Fruit fly (Drosophila melanogaster): ENCODE measurements around the gene jus.

The jus gene

DNA sequence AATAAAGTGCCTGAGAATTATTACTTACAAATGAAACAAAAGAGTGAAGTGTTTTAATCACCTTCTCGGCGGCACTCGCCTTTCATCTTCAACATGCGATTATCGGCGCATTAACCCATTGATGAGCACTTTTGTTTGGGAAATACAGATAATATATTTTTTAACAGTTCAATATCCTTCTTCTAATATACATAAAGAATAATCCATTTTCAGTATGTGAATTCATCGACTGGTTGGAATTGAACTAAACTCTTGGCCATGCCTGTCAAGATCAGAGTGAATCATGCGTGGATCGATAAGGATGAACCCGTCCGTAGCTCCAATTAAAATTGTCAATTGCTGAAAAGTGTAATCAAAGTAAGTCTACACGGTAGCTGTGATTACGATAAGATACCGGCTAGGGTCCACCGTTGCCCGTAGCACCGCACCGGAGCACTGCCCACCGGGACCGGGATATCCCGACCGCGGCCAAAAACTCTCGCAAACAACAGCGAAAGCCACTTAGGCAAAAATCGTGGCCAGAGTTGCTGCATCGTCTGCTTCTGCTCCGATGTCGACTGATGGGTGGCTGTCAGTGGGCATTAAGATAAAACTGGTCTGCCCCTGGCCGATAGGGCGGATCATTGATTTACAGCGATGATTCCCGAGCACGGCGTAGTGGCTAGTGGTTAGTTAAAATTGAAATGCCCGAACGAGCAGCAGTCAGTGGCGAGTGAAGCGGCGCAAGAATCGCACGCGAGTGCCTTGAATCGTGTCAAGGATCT is 29.7 kb downstream of the jus start, which contains the start of gene CG11898 (continued):
- TF ChIP-seq cyc (GFP tag; optimal IDR thresholded peaks at IDR 0.05) (no peak), Hr38 (GFP tag; optimal IDR thresholded peaks at IDR 0.05) (no peak), salr (GFP tag; optimal IDR thresholded peaks at IDR 0.05) (no peak), Smox (GFP tag; optimal IDR thresholded peaks at IDR 0.05) (peak; percentile 61), Ets21C (GFP tag; optimal IDR thresholded peaks at IDR 0.05) (peak; percentile 28), CG6163 (GFP tag; IDR thresholded peaks at IDR 0.05) (peak; percentile 21; the same call in 1 of the 3 replicates), CG15336 (GFP tag; IDR thresholded peaks at IDR 0.05) (no peak), CG3919 (GFP tag; optimal IDR thresholded peaks at IDR 0.05) (no peak), dac (GFP tag; optimal IDR thresholded peaks at IDR 0.05) (no peak), CG10669 (GFP tag; optimal IDR thresholded peaks at IDR 0.05) (no peak), Ets96B (tag; optimal IDR thresholded peaks at IDR 0.05) (no peak), fd59A (GFP tag; optimal IDR thresholded peaks at IDR 0.05) (no peak), topi (GFP tag; optimal IDR thresholded peaks at IDR 0.05) (peak; percentile 52), CG1621 (tag; optimal IDR thresholded peaks at IDR 0.05) (no peak), Hr39 (GFP tag; optimal IDR thresholded peaks at IDR 0.05) (peak; percentile 34), CG34406 (GFP tag; optimal IDR thresholded peaks at IDR 0.05) (peak; percentile 18), CG8319 (GFP tag; optimal IDR thresholded peaks at IDR 0.05) (no peak), net (GFP tag; optimal IDR thresholded peaks at IDR 0.05) (no peak), Eip93F (GFP tag; optimal IDR thresholded peaks at IDR 0.05) (peak; percentile 42), svp (GFP tag) (peak; percentile 81), CG16779 (tag; optimal IDR thresholded peaks at IDR 0.05) (no peak)

DNA sequence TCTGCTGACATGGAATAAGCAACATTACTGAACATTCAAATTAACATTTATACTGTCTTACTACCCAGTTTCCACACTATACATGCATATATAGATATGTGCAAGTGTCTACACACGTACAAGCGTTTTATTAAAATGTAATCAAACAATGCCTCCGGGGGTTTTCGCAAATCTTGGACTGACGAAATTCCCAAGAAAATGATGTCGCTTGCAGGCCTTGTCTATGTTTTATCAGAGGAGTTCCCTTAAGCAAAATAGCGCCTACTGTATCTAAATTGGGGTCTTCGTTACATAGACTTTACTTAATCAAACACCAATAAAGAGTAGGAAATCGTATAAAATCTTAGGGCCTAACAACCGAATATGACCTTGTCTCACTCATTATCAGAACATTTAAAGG is 35.2 kb downstream of the jus start:
- TF ChIP-seq svp (GFP tag): peak; percentile 58
- TF ChIP-seq CG11294 (GFP tag; IDR thresholded peaks at IDR 0.05): no peak
- TF ChIP-seq Smox (GFP tag; optimal IDR thresholded peaks at IDR 0.05): no peak
- TF ChIP-seq Hr39 (GFP tag; optimal IDR thresholded peaks at IDR 0.05): no peak
- TF ChIP-seq pdm3 (GFP tag; optimal IDR thresholded peaks at IDR 0.05): no peak

DNA sequence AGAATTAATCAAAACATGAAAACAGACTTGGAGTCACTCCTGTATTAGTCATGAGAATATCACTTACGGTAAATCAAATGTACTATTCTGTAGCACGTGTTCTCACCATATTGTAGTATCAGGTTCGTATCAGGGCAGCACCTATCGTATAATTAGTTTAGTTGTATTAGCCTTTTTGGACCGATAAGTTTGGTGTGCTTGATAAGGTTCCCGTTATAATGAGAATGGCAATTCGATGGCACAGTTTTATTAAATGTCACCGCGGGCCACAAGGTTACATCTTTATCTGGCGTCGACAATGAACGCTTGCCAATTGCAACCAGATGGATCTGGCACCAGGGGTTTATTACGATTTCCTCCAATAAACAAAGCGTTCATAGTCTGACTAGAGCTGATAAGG is 36.1 kb downstream of the jus start:
- peak; percentile 92 for TF ChIP-seq svp (GFP tag)
- no peak for TF ChIP-seq Eip93F (GFP tag; optimal IDR thresholded peaks at IDR 0.05)

DNA sequence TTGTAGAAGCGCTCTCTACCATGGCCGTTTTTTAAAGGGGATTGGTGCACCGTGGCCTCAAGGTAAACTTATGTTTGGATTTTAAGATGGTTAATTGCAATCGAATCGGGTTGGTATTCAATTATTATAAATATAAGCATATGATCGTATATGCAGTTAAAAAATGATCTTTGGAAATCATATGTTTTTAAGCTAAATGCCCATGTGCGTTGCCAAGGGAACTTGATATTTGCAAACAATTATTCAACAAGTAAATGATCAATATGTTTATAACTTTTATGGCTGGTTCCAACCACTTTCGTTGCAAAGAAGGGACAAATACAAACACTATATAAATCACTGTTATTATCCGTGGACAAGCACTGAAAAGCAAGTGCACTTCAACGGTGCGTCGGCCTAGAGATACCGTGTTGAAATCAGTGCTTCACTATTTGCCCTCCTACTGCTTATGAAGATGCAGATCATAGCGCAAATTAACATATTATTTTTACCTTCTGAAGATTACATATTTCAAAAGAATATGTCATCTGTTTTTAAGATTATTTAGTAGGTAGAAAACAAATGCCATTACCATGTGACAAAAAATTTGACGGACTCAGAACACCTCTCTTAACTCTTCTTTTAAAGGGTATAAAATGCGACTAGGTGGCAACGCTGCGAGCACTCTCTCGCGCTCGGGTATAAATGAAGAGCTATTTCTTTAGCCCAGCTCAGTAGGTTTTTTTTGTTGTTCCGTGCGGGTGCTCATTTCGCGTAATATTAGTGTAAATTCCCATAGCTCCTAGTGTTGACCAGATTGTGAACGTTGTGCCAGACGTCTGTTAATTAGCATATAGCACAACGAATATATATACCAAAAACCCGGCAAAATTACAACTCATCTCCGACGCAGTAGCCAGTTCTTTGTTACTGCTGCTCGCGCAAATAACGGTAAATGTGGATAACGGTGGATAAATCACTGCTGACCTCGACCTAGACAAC is 37.1 kb downstream of the jus start, which contains the start of gene rdog:
TSS of gene rdog (plus strand) at position 705 of the 981 bp plus-strand sequence.
- peak; percentile 55 for TF ChIP-seq eg (GFP tag; IDR thresholded peaks at IDR 0.05)
- peak; percentile 40 for TF ChIP-seq fkh (GFP tag; optimal IDR thresholded peaks at IDR 0.05)
- peak; percentile 87 for TF ChIP-seq Sox14 (GFP tag; optimal IDR thresholded peaks at IDR 0.05)
- peak; percentile 73 for TF ChIP-seq CG11902 (GFP tag; optimal IDR thresholded peaks at IDR 0.05)
- TF ChIP-seq CG6854 (GFP tag; optimal IDR thresholded peaks at IDR 0.05): peak; percentile 78
- peak; percentile 77 for TF ChIP-seq topi (GFP tag; optimal IDR thresholded peaks at IDR 0.05)
- TF ChIP-seq cyc (GFP tag; optimal IDR thresholded peaks at IDR 0.05): peak; percentile 86
- TF ChIP-seq Smox (GFP tag; optimal IDR thresholded peaks at IDR 0.05): peak; percentile 85
- TF ChIP-seq CG6808 (GFP tag; optimal IDR thresholded peaks at IDR 0.05): peak; percentile 81
- TF ChIP-seq CG8119 (GFP tag; IDR thresholded peaks at IDR 0.05): peak; percentile 75
- TF ChIP-seq net (GFP tag; optimal IDR thresholded peaks at IDR 0.05): peak; percentile 78
- peak; percentile 88 for TF ChIP-seq CG32006 (GFP tag; optimal IDR thresholded peaks at IDR 0.05)
- TF ChIP-seq Eip78C (GFP tag): peak; percentile 98
- peak; percentile 85 for TF ChIP-seq CG10631 (GFP tag; optimal IDR thresholded peaks at IDR 0.05)
- peak; percentile 82 for TF ChIP-seq CG1621 (tag; optimal IDR thresholded peaks at IDR 0.05)
- TF ChIP-seq CG10669 (GFP tag; optimal IDR thresholded peaks at IDR 0.05): peak; percentile 78
- TF ChIP-seq Met (GFP tag; optimal IDR thresholded peaks at IDR 0.05): peak; percentile 90
- TF ChIP-seq fd59A (GFP tag; optimal IDR thresholded peaks at IDR 0.05): peak; percentile 70
- TF ChIP-seq Hr4 (GFP tag; optimal IDR thresholded peaks at IDR 0.05): peak; percentile 88
- peak; percentile 37 to 89 for TF ChIP-seq salr (GFP tag; optimal IDR thresholded peaks at IDR 0.05)
- TF ChIP-seq acj6 (GFP tag; optimal IDR thresholded peaks at IDR 0.05): peak; percentile 88
- peak; percentile 89 for TF ChIP-seq Eip75B (GFP tag; optimal IDR thresholded peaks at IDR 0.05)
- peak; percentile 61 for TF ChIP-seq dsx (GFP tag; optimal IDR thresholded peaks at IDR 0.05; ENCODE audit: poor library complexity, severe bottlenecking)
- TF ChIP-seq spab (GFP tag; optimal IDR thresholded peaks at IDR 0.05): peak; percentile 73
- peak; percentile 74 for TF ChIP-seq Sox15 (GFP tag; optimal IDR thresholded peaks at IDR 0.05)
- TF ChIP-seq lz (GFP tag; optimal IDR thresholded peaks at IDR 0.05): peak; percentile 89

Data from whole organism, prepupa.